Fruit fly (Drosophila melanogaster): ENCODE data around the gene c11.1.

c11.1 gene

dm6 chrX:9332208-9332607, 49.3 kb upstream of the c11.1 start (continued):
- TF ChIP-seq CG6175 (GFP tag; IDR thresholded peaks at IDR 0.05) (peak; percentile 38; the same call in 1 of the 3 replicates), Rfx (GFP tag; IDR thresholded peaks at IDR 0.05) (peak; percentile 32; the same call in 1 of the 2 replicates), Meics (GFP tag; optimal IDR thresholded peaks at IDR 0.05) (peak; percentile 10), crol (GFP tag; IDR thresholded peaks at IDR 0.05) (peak; percentile 86), ttk (GFP tag; IDR thresholded peaks at IDR 0.05) (0 out of 2 replicates have a peak, but pooled peaks have one; percentile 9), z (GFP tag; IDR thresholded peaks at IDR 0.05) (0 out of 3 replicates have a peak, but pooled peaks have one; percentile 38), Opbp (GFP tag; IDR thresholded peaks at IDR 0.05; ENCODE audit: partially characterized antibody) (no peak), pros (GFP tag; optimal IDR thresholded peaks at IDR 0.05) (no peak)

DNA sequence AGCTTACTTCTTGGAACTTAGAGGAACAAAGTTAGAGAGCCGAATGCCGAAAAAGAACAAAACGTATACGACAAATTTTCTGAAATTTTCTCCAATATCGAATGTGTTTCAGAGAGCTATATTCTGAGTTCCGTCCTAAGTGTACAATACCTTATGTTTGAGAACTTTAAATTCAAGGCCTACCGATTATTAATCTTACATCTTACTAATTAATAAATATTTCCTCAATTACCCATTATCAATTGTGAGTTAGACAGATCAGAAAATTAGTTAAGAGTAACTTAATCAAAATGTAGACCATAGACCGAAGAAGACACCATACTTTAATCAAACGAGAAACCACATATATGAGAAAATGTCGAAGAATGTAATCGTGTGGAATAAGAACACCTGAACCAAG, 47.5 kb upstream of the c11.1 start, which contains the start of gene CG34450:
TSS of gene CG34450 (minus strand) at position 101 of the 400 bp plus-strand sequence.
- TF ChIP-seq CG9817 (tag; optimal IDR thresholded peaks at IDR 0.05), result no peak
- no peak for TF ChIP-seq CG15269 (tag; optimal IDR thresholded peaks at IDR 0.05)
- TF ChIP-seq ems (GFP tag; optimal IDR thresholded peaks at IDR 0.05), result no peak
- no peak for TF ChIP-seq chif (GFP tag; optimal IDR thresholded peaks at IDR 0.05)
- no peak for TF ChIP-seq usp (GFP tag; optimal IDR thresholded peaks at IDR 0.05)
- no peak for TF ChIP-seq CG18764 (GFP tag; optimal IDR thresholded peaks at IDR 0.05)
- no peak for TF ChIP-seq pan (optimal IDR thresholded peaks at IDR 0.05)
- no peak for TF ChIP-seq pan (GFP tag; optimal IDR thresholded peaks at IDR 0.05 in 1 of 2, IDR thresholded peaks at IDR 0.05 in 1 of 2)

dm6 chrX:9319140-9319539, 36.2 kb upstream of the c11.1 start, which contains the start of the genes c12.1 and c12.2:
Gene c12.1, minus strand, starts transcription at chrX:9319223.
Gene c12.2, plus strand, starts transcription at chrX:9319359.
- no peak for TF ChIP-seq Ravus (GFP tag; IDR thresholded peaks at IDR 0.05)
- TF ChIP-seq dan (GFP tag; IDR thresholded peaks at IDR 0.05), result no peak
- TF ChIP-seq ara (GFP tag; IDR thresholded peaks at IDR 0.05), result no peak
- no peak for TF ChIP-seq unpg (GFP tag; optimal IDR thresholded peaks at IDR 0.05)
- no peak for TF ChIP-seq kay (GFP tag; optimal IDR thresholded peaks at IDR 0.05)
- TF ChIP-seq vfl (GFP tag; optimal IDR thresholded peaks at IDR 0.05), result no peak
- no peak for TF ChIP-seq esg (GFP tag; conservative IDR thresholded peaks at IDR 0.05)
- TF ChIP-seq Atf6 (GFP tag; IDR thresholded peaks at IDR 0.05), result no peak
- TF ChIP-seq usp (GFP tag; optimal IDR thresholded peaks at IDR 0.05), result no peak
- peak; percentile 58 for TF ChIP-seq CG14710 (tag; optimal IDR thresholded peaks at IDR 0.05)
- no peak for TF ChIP-seq CG14050 (GFP tag; IDR thresholded peaks at IDR 0.05)
- peak; percentile 57; the same call in 1 of the 3 replicates for TF ChIP-seq CG7963 (GFP tag; IDR thresholded peaks at IDR 0.05; ENCODE audit: partially characterized antibody)
- TF ChIP-seq CG5245 (GFP tag; optimal IDR thresholded peaks at IDR 0.05), result no peak
- TF ChIP-seq CG8089 (GFP tag; optimal IDR thresholded peaks at IDR 0.05), result no peak
- TF ChIP-seq Doc3 (GFP tag; IDR thresholded peaks at IDR 0.05; ENCODE audit: partially characterized antibody), result no peak
- no peak for TF ChIP-seq CG10462 (GFP tag; optimal IDR thresholded peaks at IDR 0.05)
- no peak for TF ChIP-seq aop (GFP tag; IDR thresholded peaks at IDR 0.05)
- TF ChIP-seq gem (tag; optimal IDR thresholded peaks at IDR 0.05), result no peak
- no peak for TF ChIP-seq CG12299 (tag; optimal IDR thresholded peaks at IDR 0.05)
- no peak for TF ChIP-seq CG10654 (GFP tag; optimal IDR thresholded peaks at IDR 0.05)
- TF ChIP-seq bcd (GFP tag; optimal IDR thresholded peaks at IDR 0.05), result no peak
- TF ChIP-seq CG1603 (tag; optimal IDR thresholded peaks at IDR 0.05), result no peak
- peak; percentile 57 for TF ChIP-seq grau (tag; optimal IDR thresholded peaks at IDR 0.05)
- TF ChIP-seq Dip2 (GFP tag; IDR thresholded peaks at IDR 0.05), result no peak
- no peak for TF ChIP-seq CG14014 (GFP tag; IDR thresholded peaks at IDR 0.05)
- TF ChIP-seq lola (GFP tag; optimal IDR thresholded peaks at IDR 0.05), result no peak
- TF ChIP-seq CG18476 (GFP tag; optimal IDR thresholded peaks at IDR 0.05), result no peak
- TF ChIP-seq CG13296 (GFP tag; optimal IDR thresholded peaks at IDR 0.05), result no peak
- TF ChIP-seq CG15269 (tag; optimal IDR thresholded peaks at IDR 0.05), result no peak
- no peak for TF ChIP-seq ro (GFP tag; IDR thresholded peaks at IDR 0.05)
- 0 out of 2 replicates have a peak, but pooled peaks have one; percentile 18 for TF ChIP-seq tna (GFP tag; IDR thresholded peaks at IDR 0.05; ENCODE audit: partially characterized antibody)
- TF ChIP-seq fd64A (GFP tag; optimal IDR thresholded peaks at IDR 0.05), result no peak
- TF ChIP-seq CG17829 (tag; optimal IDR thresholded peaks at IDR 0.05), result peak; percentile 50
- TF ChIP-seq Nf-YA (GFP tag; IDR thresholded peaks at IDR 0.05), result no peak
- no peak for TF ChIP-seq NC2α (GFP tag; optimal IDR thresholded peaks at IDR 0.05)

Data from whole organism, embryonic.